Fruit fly (Drosophila melanogaster) whole organism, prepupa: ENCODE data around the gene CG14861.

Experiments
- Blimp-1 ChIP-seq: fragments of 200-800 bp; sonication (Bioruptor generic); optimal IDR thresholded peaks from 3 replicates; lab custom pipeline; 2017; ENCODE audit warnings: missing biosample characterization, missing genetic modification characterization, mild to moderate bottlenecking, moderate library complexity, missing genetic modification reagents
- CG10631 ChIP-seq: fragments of 200-800 bp; sonication (Bioruptor generic); optimal IDR thresholded peaks from 2 replicates; lab custom pipeline; 2016; ENCODE audit warnings: missing biosample characterization, missing genetic modification characterization
- CG10669 ChIP-seq: fragments of 200-800 bp; sonication (Bioruptor generic); optimal IDR thresholded peaks from 3 replicates; lab custom pipeline; 2018; ENCODE audit warnings: missing biosample characterization, mild to moderate bottlenecking, missing genetic modification characterization, moderate library complexity
- CG11762 ChIP-seq: fragments of 200-800 bp; sonication (Bioruptor generic); optimal IDR thresholded peaks from 3 replicates; lab custom pipeline; 2016; ENCODE audit warnings: missing biosample characterization, missing genetic modification characterization; ENCODE audit not compliant: insufficient read depth
- CG11902 ChIP-seq: fragments of 200-800 bp; sonication (Bioruptor generic); optimal IDR thresholded peaks from 3 replicates; lab custom pipeline; 2016; ENCODE audit warnings: missing biosample characterization, missing genetic modification characterization
- CG15336 ChIP-seq: fragments of 200-800 bp; sonication (Bioruptor generic); IDR thresholded peaks from 2 replicates; pipeline ENCODE4 v1.3.6; 2022; ENCODE audit warnings: missing biosample characterization, missing genetic modification characterization
- CG1621 ChIP-seq: fragments of 200-800 bp; sonication (Bioruptor generic); optimal IDR thresholded peaks from 3 replicates; lab custom pipeline; 2018; ENCODE audit warnings: missing biosample characterization, mild to moderate bottlenecking, missing genetic modification characterization
- CG16779 ChIP-seq: fragments of 200-800 bp; sonication (Bioruptor generic); optimal IDR thresholded peaks from 3 replicates; lab custom pipeline; 2017; ENCODE audit warnings: missing biosample characterization, mild to moderate bottlenecking, missing genetic modification characterization
- CG3032 ChIP-seq: fragments of 200-800 bp; optimal IDR thresholded peaks from 2 replicates; lab custom pipeline; 2019; ENCODE audit warnings: missing biosample characterization, mild to moderate bottlenecking, missing genetic modification characterization, moderate library complexity
- CG31627 ChIP-seq: fragments of 200-800 bp; sonication (Bioruptor generic); optimal IDR thresholded peaks from 3 replicates; lab custom pipeline; 2016; ENCODE audit warnings: missing biosample characterization, missing genetic modification characterization
- CG32006 ChIP-seq: fragments of 200-800 bp; sonication (Bioruptor generic); optimal IDR thresholded peaks from 3 replicates; lab custom pipeline; 2017; ENCODE audit warnings: missing biosample characterization, mild to moderate bottlenecking, missing genetic modification characterization
- CG34406 ChIP-seq: fragments of 200-800 bp; sonication (Bioruptor generic); optimal IDR thresholded peaks from 3 replicates; lab custom pipeline; 2016; ENCODE audit warnings: missing biosample characterization, missing genetic modification characterization
- CG3919 ChIP-seq: fragments of 200-800 bp; sonication (Bioruptor generic); optimal IDR thresholded peaks from 3 replicates; lab custom pipeline; 2016; ENCODE audit warnings: missing biosample characterization, missing genetic modification characterization
- CG4318 ChIP-seq: fragments of 200-800 bp; sonication (Bioruptor generic); optimal IDR thresholded peaks from 3 replicates; lab custom pipeline; 2017; ENCODE audit warnings: missing biosample characterization, mild to moderate bottlenecking, missing genetic modification characterization
- CG6163 ChIP-seq: fragments of 200-800 bp; sonication (Bioruptor generic); IDR thresholded peaks from 3 replicates; pipeline ENCODE4 v1.3.6; 2022; ENCODE audit warnings: missing biosample characterization, missing genetic modification characterization
- CG6854 ChIP-seq: fragments of 200-800 bp; sonication (Bioruptor generic); optimal IDR thresholded peaks from 2 replicates; lab custom pipeline; 2017; ENCODE audit warnings: missing biosample characterization, mild to moderate bottlenecking, missing genetic modification characterization
- CG8119 ChIP-seq: fragments of 200-800 bp; sonication (Bioruptor generic); IDR thresholded peaks from 3 replicates; pipeline ENCODE4 v1.3.6; 2022; ENCODE audit warnings: missing biosample characterization, missing genetic modification characterization
- CG8632 ChIP-seq: fragments of 200-800 bp; sonication (Bioruptor generic); optimal IDR thresholded peaks from 3 replicates; lab custom pipeline; 2016; ENCODE audit warnings: missing biosample characterization, missing genetic modification characterization
- Eip75B ChIP-seq: fragments of 200-800 bp; sonication (Bioruptor generic); optimal IDR thresholded peaks from 3 replicates; lab custom pipeline; 2016; ENCODE audit warnings: missing biosample characterization, missing genetic modification characterization
- Eip78C ChIP-seq: fragments of 200-800 bp; sonication (Bioruptor generic); peaks from one replicate; lab custom pipeline; 2016; ENCODE audit warnings: missing biosample characterization, missing genetic modification characterization
- Eip93F ChIP-seq: fragments of 200-800 bp; sonication (Bioruptor generic); optimal IDR thresholded peaks from 2 replicates; lab custom pipeline; 2016; ENCODE audit warnings: missing biosample characterization, mild to moderate bottlenecking, missing genetic modification characterization
- Ets96B ChIP-seq: fragments of 200-800 bp; optimal IDR thresholded peaks from 2 replicates; lab custom pipeline; 2019; ENCODE audit warnings: missing biosample characterization, mild to moderate bottlenecking, missing genetic modification characterization, moderate library complexity
- Lpt ChIP-seq: fragments of 200-800 bp; sonication (Bioruptor generic); optimal IDR thresholded peaks from 3 replicates; lab custom pipeline; 2016; ENCODE audit warnings: missing biosample characterization, missing genetic modification characterization
- Met ChIP-seq: fragments of 200-800 bp; sonication (Bioruptor generic); optimal IDR thresholded peaks from 3 replicates; lab custom pipeline; 2016; ENCODE audit warnings: missing biosample characterization, missing genetic modification characterization
- Sox102F ChIP-seq: fragments of 200-800 bp; sonication (Bioruptor generic); optimal IDR thresholded peaks from 2 replicates; lab custom pipeline; 2016; ENCODE audit warnings: missing biosample characterization, mild to moderate bottlenecking, missing genetic modification characterization
- Sox14 ChIP-seq: fragments of 200-800 bp; sonication (Bioruptor generic); optimal IDR thresholded peaks from 3 replicates; lab custom pipeline; 2016; ENCODE audit warnings: missing biosample characterization, missing genetic modification characterization
- achi ChIP-seq: fragments of 200-800 bp; sonication (Bioruptor generic); optimal IDR thresholded peaks from 3 replicates; lab custom pipeline; 2016; ENCODE audit warnings: missing biosample characterization, missing genetic modification characterization
- cyc ChIP-seq: fragments of 200-800 bp; sonication (Bioruptor generic); optimal IDR thresholded peaks from 3 replicates; lab custom pipeline; 2016; ENCODE audit warnings: missing biosample characterization, missing genetic modification characterization
- dac ChIP-seq: fragments of 200-800 bp; sonication (Bioruptor generic); optimal IDR thresholded peaks from 2 replicates; lab custom pipeline; 2017; ENCODE audit warnings: missing biosample characterization, mild to moderate bottlenecking, missing genetic modification characterization
- dsx ChIP-seq: fragments of 200-800 bp; optimal IDR thresholded peaks from 3 replicates; lab custom pipeline; 2019; ENCODE audit warnings: missing biosample characterization, mild to moderate bottlenecking, missing genetic modification characterization, moderate library complexity; ENCODE audit not compliant: poor library complexity, severe bottlenecking
- fd59A ChIP-seq: fragments of 200-800 bp; sonication (Bioruptor generic); optimal IDR thresholded peaks from 2 replicates; lab custom pipeline; 2017; ENCODE audit warnings: missing biosample characterization, mild to moderate bottlenecking, missing genetic modification characterization, missing genetic modification reagents
- fkh ChIP-seq: fragments of 200-800 bp; sonication (Bioruptor generic); optimal IDR thresholded peaks from 3 replicates; lab custom pipeline; 2017; ENCODE audit warnings: missing biosample characterization, mild to moderate bottlenecking, missing genetic modification characterization, moderate library complexity
- lz ChIP-seq: fragments of 200-800 bp; sonication (Bioruptor generic); optimal IDR thresholded peaks from 3 replicates; lab custom pipeline; 2016; ENCODE audit warnings: missing biosample characterization, missing genetic modification characterization
- net ChIP-seq: fragments of 200-800 bp; sonication (Bioruptor generic); optimal IDR thresholded peaks from 3 replicates; lab custom pipeline; 2016; ENCODE audit warnings: missing biosample characterization, missing genetic modification characterization
- pdm3 ChIP-seq: fragments of 200-800 bp; sonication (Bioruptor generic); optimal IDR thresholded peaks from 3 replicates; lab custom pipeline; 2016; ENCODE audit warnings: missing biosample characterization, missing genetic modification characterization
- spab ChIP-seq: fragments of 200-800 bp; sonication (Bioruptor generic); optimal IDR thresholded peaks from 2 replicates; lab custom pipeline; 2017; ENCODE audit warnings: missing biosample characterization, mild to moderate bottlenecking, missing genetic modification characterization, missing genetic modification reagents
- ss ChIP-seq, 2 experiments: fragments of 200-800 bp; sonication (Bioruptor generic); optimal IDR thresholded peaks; 2 replicates in 1 of 2; 3 replicates in 1 of 2; lab custom pipeline; 2017 to 2018; ENCODE audit warnings: mild to moderate bottlenecking in 2 of 2, missing biosample characterization in 2 of 2, missing genetic modification characterization in 2 of 2, moderate library complexity in 1 of 2
- svp ChIP-seq: fragments of 200-800 bp; sonication (Bioruptor generic); peaks from one replicate; lab custom pipeline; 2016; ENCODE audit warnings: missing biosample characterization, missing genetic modification characterization
- topi ChIP-seq: fragments of 200-800 bp; sonication (Bioruptor generic); optimal IDR thresholded peaks from 3 replicates; lab custom pipeline; 2016; ENCODE audit warnings: missing biosample characterization, missing genetic modification characterization
- vri ChIP-seq: fragments of 200-800 bp; sonication (Bioruptor generic); optimal IDR thresholded peaks from 3 replicates; lab custom pipeline; 2016; ENCODE audit warnings: missing biosample characterization, mild to moderate bottlenecking, missing genetic modification characterization

CG14861 gene

DNA sequence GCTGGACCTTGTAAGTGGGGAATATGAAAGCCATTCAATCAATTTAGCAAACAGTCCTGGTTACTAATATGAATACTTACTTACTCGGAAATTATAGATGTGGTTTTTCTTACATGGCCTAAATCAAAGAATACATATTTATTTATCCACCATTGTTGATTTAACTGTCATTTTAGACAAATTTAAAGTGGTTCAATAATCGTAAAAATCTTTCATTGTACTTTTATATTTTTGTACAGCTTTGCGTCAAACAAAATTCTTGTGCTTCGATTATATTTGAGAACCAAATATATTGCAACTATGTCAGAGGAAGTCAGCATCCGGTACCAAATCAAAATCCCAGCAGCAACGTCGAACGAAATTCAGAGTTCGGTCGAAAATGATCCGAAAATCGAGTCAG lies at the start of gene CG14861:
TSS of gene CG14861 (plus strand) at position 301 of the 400 bp plus-strand sequence.
- no peak for TF ChIP-seq CG8632 (GFP tag; lab: Kevin White, UChicago)
- no peak for TF ChIP-seq net (GFP tag; lab: Kevin White, UChicago)
- TF ChIP-seq Sox102F (GFP tag; lab: Kevin White, UChicago) = no peak
- no peak for TF ChIP-seq spab
- no peak for TF ChIP-seq CG34406 (GFP tag; lab: Kevin White, UChicago)
- no peak for TF ChIP-seq Ets96B
- no peak for TF ChIP-seq Eip93F (GFP tag; lab: Kevin White, UChicago)
- TF ChIP-seq Met (GFP tag; lab: Kevin White, UChicago) = no peak

- TF ChIP-seq spab (no peak), ss (GFP tag; optimal IDR thresholded peaks at IDR 0.05; lab: Kevin White, UChicago) (no peak), CG1621 (tag; lab: Kevin White, UChicago) (no peak), CG15336 (GFP tag; lab: Robert Waterston, UW) (no peak), CG3032 (tag; lab: Kevin White, UChicago) (no peak), svp (GFP tag; lab: Kevin White, UChicago) (no peak), CG6854 (no peak), CG16779 (tag; lab: Kevin White, UChicago) (no peak), fd59A (no peak), CG10631 (GFP tag; lab: Kevin White, UChicago) (no peak), Blimp-1 (GFP tag; lab: Kevin White, UChicago) (no peak), CG10669 (GFP tag; lab: Kevin White, UChicago) (no peak), Sox14 (GFP tag; lab: Kevin White, UChicago) (no peak), Lpt (GFP tag; lab: Kevin White, UChicago) (no peak), CG3919 (no peak), CG31627 (GFP tag; lab: Kevin White, UChicago) (no peak)
- TF ChIP-seq, all 60 proteins: peak for 0
Measured at dm6 chr3R:14965285-14965684, 49.3 kb upstream of the CG14861 start.

DNA sequence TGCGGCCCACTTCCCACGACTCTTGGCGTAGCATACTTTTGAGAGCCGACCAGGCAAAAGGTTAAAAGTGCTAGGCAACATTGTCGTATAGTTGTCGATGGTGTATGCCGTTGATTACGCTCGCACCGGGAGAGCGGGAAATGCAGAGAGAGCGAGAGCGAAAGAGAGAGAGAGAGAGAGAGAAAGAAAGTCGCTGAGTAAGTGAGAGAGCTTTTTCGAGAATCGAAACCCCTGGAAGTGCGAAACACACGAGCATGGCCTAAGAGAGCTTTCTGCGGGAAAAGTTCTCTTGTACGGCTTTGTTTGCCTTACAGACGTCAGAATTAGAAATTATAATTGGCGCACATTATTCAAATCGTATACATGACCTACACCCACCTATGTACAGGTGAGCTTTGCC lies 28.4 kb upstream of the CG14861 start:
- no peak for TF ChIP-seq Blimp-1 (GFP tag; lab: Kevin White, UChicago)
- no peak for TF ChIP-seq CG3919
- TF ChIP-seq dsx (GFP tag; lab: Kevin White, UChicago) = no peak
- no peak for TF ChIP-seq pdm3 (GFP tag; lab: Kevin White, UChicago)
- no peak for TF ChIP-seq CG34406 (GFP tag; lab: Kevin White, UChicago)
- no peak for TF ChIP-seq net (GFP tag; lab: Kevin White, UChicago)
- peak; percentile 12 for TF ChIP-seq svp (GFP tag; lab: Kevin White, UChicago)

dm6 chr3R:14990097-14990496 lies 24.5 kb upstream of the CG14861 start:
- TF ChIP-seq svp (GFP tag; lab: Kevin White, UChicago) = peak; percentile 50
- TF ChIP-seq net (GFP tag; lab: Kevin White, UChicago) = no peak
- TF ChIP-seq Eip78C (GFP tag; lab: Kevin White, UChicago) = peak; percentile 62
- TF ChIP-seq, all 60 proteins: peak for 2

DNA sequence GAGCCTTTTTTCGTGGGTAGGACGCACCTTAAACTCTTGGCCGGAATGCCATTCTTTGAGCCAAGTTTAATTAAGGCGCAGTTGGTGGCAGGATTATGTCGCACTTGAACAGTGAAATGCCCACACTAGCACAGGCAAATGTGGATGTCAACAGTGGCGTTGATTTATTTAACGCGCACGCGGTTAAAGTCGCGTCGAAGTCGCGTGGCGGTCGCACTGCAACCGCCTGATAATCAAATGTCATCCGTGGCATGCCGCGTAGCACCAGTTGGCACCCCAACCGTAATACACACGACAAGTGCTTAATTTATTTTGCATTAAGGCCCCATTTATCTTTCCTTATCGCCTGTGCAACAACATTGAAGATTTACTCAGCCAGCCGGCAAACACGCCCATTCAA lies 9.6 kb downstream of the CG14861 start:
- TF ChIP-seq CG3919 (no peak), net (GFP tag; lab: Kevin White, UChicago) (no peak), cyc (no peak), Blimp-1 (GFP tag; lab: Kevin White, UChicago) (no peak)

DNA sequence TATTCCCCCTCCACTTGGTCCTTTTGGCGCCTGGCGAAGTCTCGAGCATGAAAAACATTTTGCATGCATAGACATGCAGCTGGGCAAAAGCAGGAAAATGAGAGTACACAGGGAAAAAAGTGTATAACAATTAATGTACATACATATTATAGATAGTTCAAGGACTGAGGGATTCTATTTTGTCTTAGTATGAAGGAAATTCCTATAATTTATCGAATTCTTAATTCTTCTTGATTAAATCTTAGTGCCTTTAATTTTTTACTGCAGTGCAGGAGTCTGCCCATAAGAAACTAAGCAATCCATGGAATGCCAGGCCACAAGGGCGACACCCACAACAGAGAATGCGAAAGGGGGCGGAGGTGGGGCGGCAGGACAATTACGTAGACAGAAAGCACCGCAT lies 17.1 kb downstream of the CG14861 start:
- TF ChIP-seq CG34406 (GFP tag; lab: Kevin White, UChicago) (no peak), CG11902 (GFP tag; lab: Kevin White, UChicago) (no peak), dsx (GFP tag; lab: Kevin White, UChicago) (no peak), CG4318 (GFP tag; lab: Kevin White, UChicago) (no peak), Met (GFP tag; lab: Kevin White, UChicago) (no peak), Blimp-1 (GFP tag; lab: Kevin White, UChicago) (no peak), fkh (GFP tag; lab: Kevin White, UChicago) (no peak), achi (peak; percentile 25), CG6163 (0 out of 3 replicates have a peak, but pooled peaks have one; percentile 14), CG10669 (GFP tag; lab: Kevin White, UChicago) (peak; percentile 3), net (GFP tag; lab: Kevin White, UChicago) (no peak), topi (GFP tag; lab: Kevin White, UChicago) (no peak), CG11762 (no peak), CG32006 (GFP tag; lab: Kevin White, UChicago) (peak; percentile 37), vri (no peak), lz (GFP tag; lab: Kevin White, UChicago) (no peak), Eip75B (GFP tag; lab: Kevin White, UChicago) (no peak), ss (GFP tag; optimal IDR thresholded peaks at IDR 0.05; lab: Kevin White, UChicago) (no peak), CG8119 (0 out of 3 replicates have a peak, but pooled peaks have one; percentile 45), dac (GFP tag; lab: Kevin White, UChicago) (no peak)
